Fruit fly (Drosophila melanogaster) whole organism, embryonic: ENCODE measurements around the gene sky.

Experiments used
- Atf-2 ChIP-seq: fragments of 200-800 bp; sonication (Bioruptor generic); optimal IDR thresholded peaks from 2 replicates; lab custom pipeline; 2016; ENCODE audit warnings: missing biosample characterization, missing genetic modification characterization
- Atf3 ChIP-seq: fragments of 200-800 bp; sonication (Bioruptor generic); optimal IDR thresholded peaks from 3 replicates; lab custom pipeline; 2016; ENCODE audit warnings: missing biosample characterization, missing genetic modification characterization
- Bdp1 ChIP-seq: fragments of 200-800 bp; sonication (Bioruptor generic); optimal IDR thresholded peaks from 3 replicates; lab custom pipeline; 2016; ENCODE audit warnings: missing biosample characterization, missing genetic modification characterization
- CG11456 ChIP-seq: fragments of 200-800 bp; sonication (Bioruptor generic); IDR thresholded peaks from 3 replicates; pipeline ENCODE4 v1.3.6; 2022; ENCODE audit warnings: missing biosample characterization, missing genetic modification characterization
- CG12071 ChIP-seq: fragments of 200-800 bp; sonication (Bioruptor generic); optimal IDR thresholded peaks from 3 replicates; lab custom pipeline; 2018; ENCODE audit warnings: missing biosample characterization, mild to moderate bottlenecking, missing genetic modification characterization
- CG13287 ChIP-seq: fragments of 200-800 bp; sonication (Bioruptor generic); IDR thresholded peaks from 2 replicates; pipeline ENCODE4 v1.3.6; 2022; ENCODE audit warnings: missing biosample characterization, missing genetic modification characterization; ENCODE audit not compliant: partially characterized antibody
- CG14860 ChIP-seq: fragments of 200-800 bp; sonication (Bioruptor generic); IDR thresholded peaks from 3 replicates; pipeline ENCODE4 v1.3.6; 2022; ENCODE audit warnings: missing biosample characterization, missing genetic modification characterization; ENCODE audit not compliant: partially characterized antibody
- CG15011 ChIP-seq: fragments of 200-800 bp; sonication (Bioruptor generic); optimal IDR thresholded peaks from 3 replicates; lab custom pipeline; 2018; ENCODE audit warnings: missing biosample characterization, mild to moderate bottlenecking, missing genetic modification characterization
- CG1529 ChIP-seq: fragments of 200-800 bp; sonication (Bioruptor generic); optimal IDR thresholded peaks from 3 replicates; lab custom pipeline; 2018; ENCODE audit warnings: missing biosample characterization, missing genetic modification characterization
- CG15601 ChIP-seq: fragments of 200-800 bp; sonication (Bioruptor generic); optimal IDR thresholded peaks from 3 replicates; lab custom pipeline; 2019; ENCODE audit warnings: missing biosample characterization, mild to moderate bottlenecking, missing genetic modification characterization, moderate library complexity
- CG16813 ChIP-seq: fragments of 200-800 bp; sonication (Bioruptor generic); IDR thresholded peaks from 3 replicates; pipeline ENCODE4 v1.3.6; 2022; ENCODE audit warnings: missing biosample characterization, missing genetic modification characterization; ENCODE audit not compliant: partially characterized antibody
- CG2889 ChIP-seq: fragments of 200-800 bp; sonication (Bioruptor generic); IDR thresholded peaks from 3 replicates; pipeline ENCODE4 v1.3.6; 2022; ENCODE audit warnings: missing biosample characterization, missing genetic modification characterization
- CG32772 ChIP-seq: fragments of 200-800 bp; sonication (Bioruptor generic); IDR thresholded peaks from 2 replicates; pipeline ENCODE4 v1.3.6; 2022; ENCODE audit warnings: missing biosample characterization, missing genetic modification characterization
- CG33213 ChIP-seq: fragments of 200-800 bp; sonication (Bioruptor generic); optimal IDR thresholded peaks from 3 replicates; lab custom pipeline; 2016; ENCODE audit warnings: missing biosample characterization, missing genetic modification characterization
- CG43689 ChIP-seq: fragments of 200-800 bp; sonication (Bioruptor generic); IDR thresholded peaks from 2 replicates; pipeline ENCODE4 v1.3.6; 2022; ENCODE audit warnings: missing biosample characterization, missing genetic modification characterization
- CG4730 ChIP-seq: fragments of 200-800 bp; sonication (Bioruptor generic); IDR thresholded peaks from 2 replicates; pipeline ENCODE4 v1.3.6; 2022; ENCODE audit warnings: missing biosample characterization, missing genetic modification characterization
- CG6272 ChIP-seq: fragments of 200-800 bp; sonication (Bioruptor generic); IDR thresholded peaks from 2 replicates; pipeline ENCODE4 v1.3.6; 2022; ENCODE audit warnings: missing biosample characterization, missing genetic modification characterization
- CG7928 ChIP-seq: fragments of 200-800 bp; sonication (Bioruptor generic); optimal IDR thresholded peaks from 2 replicates; lab custom pipeline; 2017; ENCODE audit warnings: missing biosample characterization, mild to moderate bottlenecking, missing genetic modification characterization
- CG8089 ChIP-seq: fragments of 200-800 bp; sonication (Bioruptor generic); optimal IDR thresholded peaks from 3 replicates; lab custom pipeline; 2016; ENCODE audit warnings: missing biosample characterization, missing genetic modification characterization
- Camta ChIP-seq: fragments of 200-800 bp; sonication (Bioruptor generic); optimal IDR thresholded peaks from 2 replicates; lab custom pipeline; 2016; ENCODE audit warnings: missing biosample characterization, missing genetic modification characterization
- D19A ChIP-seq: fragments of 200-800 bp; optimal IDR thresholded peaks from 3 replicates; lab custom pipeline; 2019; ENCODE audit warnings: missing biosample characterization, mild to moderate bottlenecking, missing genetic modification characterization, moderate library complexity
- Drgx ChIP-seq: fragments of 200-800 bp; sonication (Bioruptor generic); IDR thresholded peaks from 2 replicates; pipeline ENCODE4 v1.3.6; 2022; ENCODE audit warnings: missing biosample characterization, missing genetic modification characterization
- E2f1 ChIP-seq: fragments of 200-800 bp; sonication (Bioruptor generic); IDR thresholded peaks from 2 replicates; pipeline ENCODE4 v1.3.6; 2022; ENCODE audit warnings: missing biosample characterization, missing genetic modification characterization
- Ets97D ChIP-seq: fragments of 200-800 bp; sonication (Bioruptor generic); optimal IDR thresholded peaks from 3 replicates; lab custom pipeline; 2016; ENCODE audit warnings: missing biosample characterization, missing genetic modification characterization
- Hsf ChIP-seq: fragments of 200-800 bp; sonication (Bioruptor generic); optimal IDR thresholded peaks from 3 replicates; lab custom pipeline; 2016; ENCODE audit warnings: missing biosample characterization, missing genetic modification characterization
- MBD-R2 ChIP-seq: fragments of 200-800 bp; sonication (Bioruptor generic); IDR thresholded peaks from 2 replicates; pipeline ENCODE4 v1.3.6; 2022; ENCODE audit warnings: missing biosample characterization, missing genetic modification characterization
- MTF-1 ChIP-seq: fragments of 200-800 bp; sonication (Bioruptor generic); optimal IDR thresholded peaks from 2 replicates; lab custom pipeline; 2018; ENCODE audit warnings: missing biosample characterization, mild to moderate bottlenecking, missing genetic modification characterization, borderline replicate concordance
- Mrtf ChIP-seq: fragments of 200-800 bp; sonication (Bioruptor generic); IDR thresholded peaks from 3 replicates; pipeline ENCODE4 v1.3.6; 2022; ENCODE audit warnings: missing biosample characterization, missing genetic modification characterization
- NFAT ChIP-seq: fragments of 200-800 bp; sonication (Bioruptor generic); IDR thresholded peaks from 2 replicates; pipeline ENCODE4 v1.3.6; 2022; ENCODE audit warnings: missing biosample characterization, missing genetic modification characterization
- Nf-YA ChIP-seq: fragments of 200-800 bp; sonication (Bioruptor generic); IDR thresholded peaks from 2 replicates; pipeline ENCODE4 v1.3.6; 2022; ENCODE audit warnings: missing biosample characterization, missing genetic modification characterization
- Poxn ChIP-seq: fragments of 200-800 bp; sonication (Bioruptor generic); IDR thresholded peaks from 2 replicates; pipeline ENCODE4 v1.3.6; 2022; ENCODE audit warnings: missing biosample characterization, missing genetic modification characterization
- Ptx1 ChIP-seq: fragments of 200-800 bp; sonication (Bioruptor generic); IDR thresholded peaks from 2 replicates; pipeline ENCODE4 v1.3.6; 2022; ENCODE audit warnings: missing biosample characterization, missing genetic modification characterization
- Sox102F ChIP-seq: fragments of 200-800 bp; sonication (Bioruptor generic); optimal IDR thresholded peaks from 2 replicates; lab custom pipeline; 2018; ENCODE audit warnings: missing biosample characterization, mild to moderate bottlenecking, missing genetic modification characterization, moderate library complexity
- Vsx1 ChIP-seq: fragments of 200-800 bp; sonication (Bioruptor generic); optimal IDR thresholded peaks from 2 replicates; lab custom pipeline; 2017; ENCODE audit warnings: missing biosample characterization, mild to moderate bottlenecking, missing genetic modification characterization, missing genetic modification reagents
- cad ChIP-seq: fragments of >200 bp; optimal IDR thresholded peaks from 2 replicates; lab custom pipeline; 2017; ENCODE audit warnings: missing biosample characterization, missing genetic modification characterization
- fru ChIP-seq: fragments of >200 bp; optimal IDR thresholded peaks from 2 replicates; lab custom pipeline; 2017
- gt ChIP-seq: fragments of 200-800 bp; sonication (Bioruptor generic); IDR thresholded peaks from 2 replicates; pipeline ENCODE4 v1.3.6; 2022; ENCODE audit warnings: missing biosample characterization, missing genetic modification characterization
- h ChIP-seq: fragments of >200 bp; optimal IDR thresholded peaks from 2 replicates; lab custom pipeline; 2017
- jumu ChIP-seq: fragments of 200-800 bp; sonication (Bioruptor generic); optimal IDR thresholded peaks from 3 replicates; lab custom pipeline; 2016; ENCODE audit warnings: missing biosample characterization, missing genetic modification characterization
- kay ChIP-seq: fragments of 200-800 bp; sonication (Bioruptor generic); optimal IDR thresholded peaks from 2 replicates; lab custom pipeline; 2016; ENCODE audit warnings: missing biosample characterization, missing genetic modification characterization
- lola ChIP-seq, 3 experiments: fragments of >200 bp in 2 of 3; fragments of 200-800 bp in 1 of 3; sonication (Bioruptor generic) in 1 of 3; optimal IDR thresholded peaks; 2 replicates each; lab custom pipeline; 2017 to 2019; ENCODE audit warnings: missing biosample characterization in 3 of 3, missing genetic modification characterization in 3 of 3, mild to moderate bottlenecking in 1 of 3, moderate library complexity in 1 of 3
- mam ChIP-seq: fragments of 200-800 bp; sonication (Bioruptor generic); optimal IDR thresholded peaks from 3 replicates; lab custom pipeline; 2016; ENCODE audit warnings: missing biosample characterization, missing genetic modification characterization
- nom ChIP-seq: fragments of 200-800 bp; sonication (Bioruptor generic); optimal IDR thresholded peaks from 2 replicates; lab custom pipeline; 2017; ENCODE audit warnings: missing biosample characterization, missing genetic modification characterization, mild to moderate bottlenecking, moderate library complexity, missing genetic modification reagents
- pan ChIP-seq, 4 experiments: fragments of >200 bp in 3 of 4; fragments of 200-800 bp in 1 of 4; sonication (Bioruptor generic) in 1 of 4; optimal IDR thresholded peaks in 3 of 4; IDR thresholded peaks in 1 of 4; 2 replicates each; pipeline versions ENCODE4 v1.3.6 to Lab custom; 2017 to 2022; ENCODE audit warnings: missing biosample characterization in 2 of 4, missing genetic modification characterization in 2 of 4, mixed read lengths in 1 of 4
- phol ChIP-seq: fragments of 200-800 bp; sonication (Bioruptor generic); optimal IDR thresholded peaks from 3 replicates; lab custom pipeline; 2018; ENCODE audit warnings: missing biosample characterization, mild to moderate bottlenecking, missing genetic modification characterization, moderate library complexity
- sens-2 ChIP-seq: fragments of 200-800 bp; sonication (Bioruptor generic); IDR thresholded peaks from 2 replicates; pipeline ENCODE4 v1.3.6; 2022; ENCODE audit warnings: missing biosample characterization, missing genetic modification characterization
- sim ChIP-seq: fragments of 200-800 bp; sonication (Bioruptor generic); IDR thresholded peaks from 2 replicates; pipeline ENCODE4 v1.3.6; 2022; ENCODE audit warnings: missing biosample characterization, missing genetic modification characterization
- sob ChIP-seq: fragments of 200-800 bp; sonication (Bioruptor generic); IDR thresholded peaks from 2 replicates; pipeline ENCODE4 v1.3.6; 2022; ENCODE audit warnings: missing biosample characterization, missing genetic modification characterization
- ssp ChIP-seq: fragments of 200-800 bp; sonication (Bioruptor generic); IDR thresholded peaks from 2 replicates; pipeline ENCODE4 v1.3.6; 2022; ENCODE audit warnings: missing biosample characterization, missing genetic modification characterization
- tio ChIP-seq: fragments of 200-800 bp; sonication (Bioruptor generic); optimal IDR thresholded peaks from 2 replicates; lab custom pipeline; 2017; ENCODE audit warnings: missing biosample characterization, missing genetic modification characterization, inconsistent platforms
- toy ChIP-seq: fragments of 200-800 bp; sonication (Bioruptor generic); IDR thresholded peaks from 2 replicates; pipeline ENCODE4 v1.3.6; 2022; ENCODE audit warnings: missing biosample characterization, missing genetic modification characterization

sky gene

dm6 chr2L:20896681-20897341 lies 21.9 kb downstream of the sky start (continued):
- TF ChIP-seq sim (GFP tag; lab: Robert Waterston, UW) (no peak), cad (GFP tag; lab: Kevin White, UChicago) (no peak), gt (GFP tag; lab: Robert Waterston, UW) (no peak), tio (peak; percentile 36), CG6272 (GFP tag; lab: Robert Waterston, UW) (no peak), CG13287 (GFP tag; lab: Robert Waterston, UW) (no peak), NFAT (GFP tag; lab: Robert Waterston, UW) (no peak), Mrtf (no peak), Camta (GFP tag; lab: Kevin White, UChicago) (peak; percentile 28), lola (GFP tag; optimal IDR thresholded peaks at IDR 0.05; lab: Kevin White, UChicago) (peak in 1 of 3 experiments; percentile 10), sob (GFP tag; lab: Robert Waterston, UW) (no peak), Drgx (GFP tag; lab: Robert Waterston, UW) (no peak), D19A (tag; lab: Kevin White, UChicago) (peak; percentile 57), MBD-R2 (GFP tag; lab: Robert Waterston, UW) (no peak), CG15601 (tag; lab: Kevin White, UChicago) (peak; percentile 87), pan (optimal IDR thresholded peaks at IDR 0.05; lab: Kevin White, UChicago) (no peak), pan (GFP tag; optimal IDR thresholded peaks at IDR 0.05 in 1 of 2, IDR thresholded peaks at IDR 0.05 in 1 of 2) (peak in 1 of 2 experiments; percentile 13), CG2889 (GFP tag; lab: Robert Waterston, UW) (no peak), CG1529 (GFP tag; lab: Kevin White, UChicago) (peak; percentile 52), Ptx1 (GFP tag; lab: Robert Waterston, UW) (no peak), jumu (GFP tag; lab: Kevin White, UChicago) (no peak), mam (GFP tag; lab: Kevin White, UChicago) (no peak), Vsx1 (GFP tag; lab: Kevin White, UChicago) (peak; percentile 76), Hsf (GFP tag; lab: Kevin White, UChicago) (no peak), CG33213 (GFP tag; lab: Kevin White, UChicago) (peak; percentile 26), ssp (no peak), CG15011 (no peak), h (lab: Kevin White, UChicago) (no peak), Ets97D (GFP tag; lab: Kevin White, UChicago) (no peak), CG16813 (no peak), CG12071 (GFP tag; lab: Kevin White, UChicago) (peak; percentile 84), Poxn (no peak), sens-2 (GFP tag; lab: Robert Waterston, UW) (no peak), fru (lab: Kevin White, UChicago) (no peak)

DNA sequence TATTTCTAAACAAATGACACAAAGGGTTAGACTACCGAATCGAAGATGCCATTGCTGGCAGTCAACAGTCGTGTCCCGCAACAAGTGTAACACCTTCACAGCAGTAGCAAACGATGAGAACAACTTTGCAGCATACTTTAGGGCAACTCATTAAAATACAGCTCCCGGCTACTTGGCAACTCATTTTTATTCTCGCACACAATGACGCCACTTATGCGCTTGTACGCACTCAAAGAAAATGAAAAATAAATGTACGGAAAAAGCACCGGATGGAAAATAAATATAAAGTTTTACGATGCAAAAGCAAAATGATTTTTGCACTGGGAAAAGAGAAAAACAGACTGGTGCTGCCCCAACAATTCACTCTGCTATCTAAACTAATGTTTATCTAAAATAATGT lies 27.5 kb downstream of the sky start:
- TF ChIP-seq CG11456: peak; percentile 82; the same call in 2 of the 3 replicates
- TF ChIP-seq Atf3 (GFP tag; lab: Kevin White, UChicago): no peak
- no peak for TF ChIP-seq kay (GFP tag; lab: Kevin White, UChicago)
- no peak for TF ChIP-seq Nf-YA
- peak; percentile 37 for TF ChIP-seq Sox102F (GFP tag; lab: Kevin White, UChicago)
- no peak for TF ChIP-seq CG8089 (GFP tag; lab: Kevin White, UChicago)
- TF ChIP-seq CG14860: no peak
- TF ChIP-seq D19A (tag; lab: Kevin White, UChicago): peak; percentile 1
- 0 out of 2 replicates have a peak, but pooled peaks have one; percentile 17 for TF ChIP-seq CG32772
- no peak for TF ChIP-seq phol (tag; lab: Kevin White, UChicago)
- no peak for TF ChIP-seq CG15011
- no peak for TF ChIP-seq E2f1 (GFP tag; lab: Robert Waterston, UW)
- TF ChIP-seq Bdp1 (GFP tag; lab: Kevin White, UChicago): no peak
- TF ChIP-seq MTF-1 (GFP tag; lab: Kevin White, UChicago): no peak
- TF ChIP-seq Atf-2 (GFP tag; lab: Kevin White, UChicago): no peak
- TF ChIP-seq nom: peak; percentile 45
- peak; percentile 61 for TF ChIP-seq Drgx (GFP tag; lab: Robert Waterston, UW)
- TF ChIP-seq CG4730: no peak
- TF ChIP-seq CG7928 (GFP tag; lab: Kevin White, UChicago): no peak
- TF ChIP-seq CG43689 (GFP tag; lab: Robert Waterston, UW): no peak
- no peak for TF ChIP-seq toy (GFP tag; lab: Robert Waterston, UW)
